Worm (Caenorhabditis elegans): ENCODE results near the gene ceh-60.

DNA sequence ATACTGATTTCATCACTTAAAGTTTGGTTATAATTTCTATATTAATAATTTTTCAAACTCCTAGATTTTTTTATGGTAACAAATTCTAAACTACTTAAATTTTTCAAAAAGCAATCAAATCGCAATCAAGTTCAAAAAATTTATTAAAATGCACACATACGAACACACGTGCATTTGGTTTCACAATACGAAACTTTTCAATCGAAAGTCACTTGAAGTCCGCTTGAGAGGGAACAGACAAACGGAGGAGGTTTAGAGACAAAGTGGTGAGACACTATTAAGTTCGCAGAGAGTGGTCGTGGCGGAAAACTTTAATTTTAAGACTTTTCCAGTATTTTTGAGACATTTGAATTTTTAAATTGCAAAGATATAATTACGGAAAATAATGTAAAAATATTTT lies 24.3 kb downstream of the ceh-60 start, which contains the start of gene glr-8:
- TF ChIP-seq ama-1 (optimal IDR thresholded peaks at IDR 0.05) (no peak), scrt-1 (GFP tag; IDR thresholded peaks at IDR 0.05) (no peak), ets-7 (tag; optimal IDR thresholded peaks at IDR 0.05) (no peak), flt-1 (GFP tag; IDR thresholded peaks at IDR 0.05) (no peak), ceh-36 (tag; optimal IDR thresholded peaks at IDR 0.05) (no peak), hmg-4 (GFP tag; optimal IDR thresholded peaks at IDR 0.05) (no peak)

Measured in whole organism, early embryonic.